Fruit fly (Drosophila melanogaster) whole organism, embryonic: ENCODE results near the gene CG18428.

Experiments
- B-H2 ChIP-seq: fragments of 200-800 bp; sonication (Bioruptor generic); optimal IDR thresholded peaks from 2 replicates; lab custom pipeline; 2018; ENCODE audit warnings: missing biosample characterization, mild to moderate bottlenecking, missing genetic modification characterization
- CG10565 ChIP-seq: fragments of 200-800 bp; sonication (Bioruptor generic); optimal IDR thresholded peaks from 3 replicates; lab custom pipeline; 2016; ENCODE audit warnings: missing biosample characterization, mild to moderate bottlenecking, missing genetic modification characterization
- CG11093 ChIP-seq: fragments of 200-800 bp; sonication (Bioruptor generic); IDR thresholded peaks from 3 replicates; pipeline ENCODE4 v1.3.6; 2022; ENCODE audit warnings: missing biosample characterization, missing genetic modification characterization
- CG11723 ChIP-seq: fragments of 200-800 bp; sonication (Bioruptor generic); optimal IDR thresholded peaks from 2 replicates; lab custom pipeline; 2017; ENCODE audit warnings: missing biosample characterization, mild to moderate bottlenecking, missing genetic modification characterization
- CG13287 ChIP-seq: fragments of 200-800 bp; sonication (Bioruptor generic); IDR thresholded peaks from 2 replicates; pipeline ENCODE4 v1.3.6; 2022; ENCODE audit warnings: missing biosample characterization, missing genetic modification characterization; ENCODE audit not compliant: partially characterized antibody
- CG13775 ChIP-seq: fragments of 200-800 bp; sonication (Bioruptor generic); optimal IDR thresholded peaks from 3 replicates; lab custom pipeline; 2017; ENCODE audit warnings: missing biosample characterization, mild to moderate bottlenecking, missing genetic modification characterization
- CG14014 ChIP-seq: fragments of 200-800 bp; sonication (Bioruptor generic); IDR thresholded peaks from 2 replicates; pipeline ENCODE4 v1.3.6; 2022; ENCODE audit warnings: missing biosample characterization, missing genetic modification characterization
- CG15011 ChIP-seq: fragments of 200-800 bp; sonication (Bioruptor generic); optimal IDR thresholded peaks from 3 replicates; lab custom pipeline; 2018; ENCODE audit warnings: missing biosample characterization, mild to moderate bottlenecking, missing genetic modification characterization
- CG16779 ChIP-seq: fragments of 200-800 bp; sonication (Bioruptor generic); IDR thresholded peaks from 2 replicates; pipeline ENCODE4 v1.3.6; 2022; ENCODE audit warnings: missing biosample characterization, missing genetic modification characterization
- CG17361 ChIP-seq: fragments of 200-800 bp; sonication (Bioruptor generic); IDR thresholded peaks from 3 replicates; pipeline ENCODE4 v1.3.6; 2022; ENCODE audit warnings: missing biosample characterization, missing genetic modification characterization
- CG2116 ChIP-seq: fragments of 200-800 bp; sonication (Bioruptor generic); optimal IDR thresholded peaks from 3 replicates; lab custom pipeline; 2018; ENCODE audit warnings: missing biosample characterization, mild to moderate bottlenecking, missing genetic modification characterization
- CG30431 ChIP-seq: fragments of 200-800 bp; sonication (Bioruptor generic); optimal IDR thresholded peaks from 2 replicates; lab custom pipeline; 2017; ENCODE audit warnings: missing biosample characterization, missing genetic modification characterization
- CG31365 ChIP-seq: fragments of 200-800 bp; sonication (Bioruptor generic); optimal IDR thresholded peaks from 2 replicates; lab custom pipeline; 2018; ENCODE audit warnings: missing biosample characterization, mild to moderate bottlenecking, missing genetic modification characterization
- CG31388 ChIP-seq: fragments of 200-800 bp; sonication (Bioruptor generic); optimal IDR thresholded peaks from 2 replicates; lab custom pipeline; 2016; ENCODE audit warnings: missing biosample characterization, missing genetic modification characterization
- CG3163 ChIP-seq: fragments of 200-800 bp; sonication (Bioruptor generic); optimal IDR thresholded peaks from 3 replicates; lab custom pipeline; 2016; ENCODE audit warnings: missing biosample characterization, missing genetic modification characterization
- CG33557 ChIP-seq: fragments of 200-800 bp; sonication (Bioruptor generic); optimal IDR thresholded peaks from 2 replicates; lab custom pipeline; 2019; ENCODE audit warnings: missing biosample characterization, mild to moderate bottlenecking, missing genetic modification characterization, moderate library complexity
- CG34376 ChIP-seq: fragments of 200-800 bp; sonication (Bioruptor generic); optimal IDR thresholded peaks from 2 replicates; lab custom pipeline; 2018; ENCODE audit warnings: missing biosample characterization, mild to moderate bottlenecking, missing genetic modification characterization
- CG5180 ChIP-seq: fragments of 200-800 bp; sonication (Bioruptor generic); optimal IDR thresholded peaks from 3 replicates; lab custom pipeline; 2017; ENCODE audit warnings: missing biosample characterization, missing genetic modification characterization, mild to moderate bottlenecking, moderate library complexity, missing genetic modification reagents
- CTCF ChIP-seq: fragments of 200-800 bp; sonication (Bioruptor generic); optimal IDR thresholded peaks from 2 replicates; lab custom pipeline; 2017; ENCODE audit warnings: missing biosample characterization, mild to moderate bottlenecking, missing genetic modification characterization, moderate library complexity
- E2f1 ChIP-seq: fragments of 200-800 bp; sonication (Bioruptor generic); IDR thresholded peaks from 2 replicates; pipeline ENCODE4 v1.3.6; 2022; ENCODE audit warnings: missing biosample characterization, missing genetic modification characterization
- GATAe ChIP-seq: fragments of 200-800 bp; sonication (Bioruptor generic); conservative IDR thresholded peaks from 2 replicates; pipeline ENCODE4 v1.3.6; 2022; ENCODE audit warnings: missing biosample characterization, missing genetic modification characterization
- Lhr ChIP-seq: fragments of 200-800 bp; sonication (Bioruptor generic); optimal IDR thresholded peaks from 3 replicates; lab custom pipeline; 2017; ENCODE audit warnings: mild to moderate bottlenecking, missing biosample characterization, missing genetic modification reagents, missing genetic modification characterization
- Mes4 ChIP-seq: fragments of 200-800 bp; sonication (Bioruptor generic); optimal IDR thresholded peaks from 2 replicates; lab custom pipeline; 2016; ENCODE audit warnings: missing biosample characterization, missing genetic modification characterization
- PHDP ChIP-seq: fragments of 200-800 bp; sonication (Bioruptor generic); optimal IDR thresholded peaks from 3 replicates; lab custom pipeline; 2018; ENCODE audit warnings: missing biosample characterization, mild to moderate bottlenecking, missing genetic modification characterization, moderate library complexity
- Rfx ChIP-seq: fragments of 200-800 bp; sonication (Bioruptor generic); IDR thresholded peaks from 2 replicates; pipeline ENCODE4 v1.3.6; 2022; ENCODE audit warnings: missing biosample characterization, missing genetic modification characterization
- Sox100B ChIP-seq: fragments of 200-800 bp; sonication (Bioruptor generic); optimal IDR thresholded peaks from 3 replicates; lab custom pipeline; 2018; ENCODE audit warnings: missing biosample characterization, mild to moderate bottlenecking, missing genetic modification characterization
- ac ChIP-seq: fragments of 200-800 bp; sonication (Bioruptor generic); optimal IDR thresholded peaks from 3 replicates; lab custom pipeline; 2017; ENCODE audit warnings: missing biosample characterization, mild to moderate bottlenecking, missing genetic modification characterization
- az2 ChIP-seq: fragments of 200-800 bp; sonication (Bioruptor generic); optimal IDR thresholded peaks from 3 replicates; lab custom pipeline; 2016; ENCODE audit warnings: missing biosample characterization, missing genetic modification characterization
- bowl ChIP-seq: fragments of 200-800 bp; sonication (Bioruptor generic); IDR thresholded peaks from 2 replicates; pipeline ENCODE4 v1.3.6; 2022; ENCODE audit warnings: missing biosample characterization, missing genetic modification characterization
- cad ChIP-seq: fragments of >200 bp; optimal IDR thresholded peaks from 2 replicates; lab custom pipeline; 2017; ENCODE audit warnings: missing biosample characterization, missing genetic modification characterization
- chn ChIP-seq: fragments of 200-800 bp; sonication (Bioruptor generic); optimal IDR thresholded peaks from 2 replicates; lab custom pipeline; 2016; ENCODE audit warnings: missing biosample characterization, missing genetic modification characterization
- disco-r ChIP-seq: fragments of 200-800 bp; sonication (Bioruptor generic); optimal IDR thresholded peaks from 2 replicates; lab custom pipeline; 2016; ENCODE audit warnings: missing biosample characterization, missing genetic modification characterization
- dm ChIP-seq: fragments of 200-800 bp; sonication (Bioruptor generic); optimal IDR thresholded peaks from 3 replicates; lab custom pipeline; 2016; ENCODE audit warnings: missing biosample characterization, missing genetic modification characterization
- gfzf ChIP-seq: fragments of 200-800 bp; sonication (Bioruptor generic); optimal IDR thresholded peaks from 2 replicates; lab custom pipeline; 2016; ENCODE audit warnings: missing biosample characterization, mild to moderate bottlenecking, missing genetic modification characterization, moderate library complexity
- gro ChIP-seq: fragments of 200-800 bp; sonication (Bioruptor generic); optimal IDR thresholded peaks from 2 replicates; lab custom pipeline; 2016; ENCODE audit warnings: missing biosample characterization, missing genetic modification characterization
- ken ChIP-seq: fragments of 200-800 bp; sonication (Bioruptor generic); IDR thresholded peaks from 3 replicates; pipeline ENCODE4 v1.3.6; 2022; ENCODE audit warnings: missing biosample characterization, missing genetic modification characterization
- kni ChIP-seq: fragments of 200-800 bp; sonication (Bioruptor generic); optimal IDR thresholded peaks from 3 replicates; lab custom pipeline; 2017; ENCODE audit warnings: mild to moderate bottlenecking, missing biosample characterization, missing genetic modification reagents, missing genetic modification characterization
- nau ChIP-seq: fragments of 200-800 bp; sonication (Bioruptor generic); optimal IDR thresholded peaks from 3 replicates; lab custom pipeline; 2017; ENCODE audit warnings: missing biosample characterization, mild to moderate bottlenecking, missing genetic modification characterization, missing genetic modification reagents
- pfk ChIP-seq: fragments of 200-800 bp; sonication (Bioruptor generic); optimal IDR thresholded peaks from 2 replicates; lab custom pipeline; 2018; ENCODE audit warnings: missing biosample characterization, mild to moderate bottlenecking, missing genetic modification characterization, moderate library complexity
- ranshi ChIP-seq: fragments of 200-800 bp; sonication (Bioruptor generic); IDR thresholded peaks from 2 replicates; pipeline ENCODE4 v1.3.6; 2022; ENCODE audit warnings: missing biosample characterization, missing genetic modification characterization
- sens ChIP-seq: fragments of 200-800 bp; sonication (Bioruptor generic); peaks from one replicate; lab custom pipeline; 2016; ENCODE audit warnings: missing biosample characterization, missing genetic modification characterization
- tin ChIP-seq: fragments of 200-800 bp; sonication (Bioruptor generic); optimal IDR thresholded peaks from 3 replicates; lab custom pipeline; 2016; ENCODE audit warnings: missing biosample characterization, missing genetic modification characterization
- tio ChIP-seq: fragments of 200-800 bp; sonication (Bioruptor generic); optimal IDR thresholded peaks from 2 replicates; lab custom pipeline; 2017; ENCODE audit warnings: missing biosample characterization, missing genetic modification characterization, inconsistent platforms
- wdn ChIP-seq: fragments of 200-800 bp; sonication (Bioruptor generic); IDR thresholded peaks from 2 replicates; pipeline ENCODE4 v1.3.6; 2022; ENCODE audit warnings: missing biosample characterization, missing genetic modification characterization

The CG18428 gene

DNA sequence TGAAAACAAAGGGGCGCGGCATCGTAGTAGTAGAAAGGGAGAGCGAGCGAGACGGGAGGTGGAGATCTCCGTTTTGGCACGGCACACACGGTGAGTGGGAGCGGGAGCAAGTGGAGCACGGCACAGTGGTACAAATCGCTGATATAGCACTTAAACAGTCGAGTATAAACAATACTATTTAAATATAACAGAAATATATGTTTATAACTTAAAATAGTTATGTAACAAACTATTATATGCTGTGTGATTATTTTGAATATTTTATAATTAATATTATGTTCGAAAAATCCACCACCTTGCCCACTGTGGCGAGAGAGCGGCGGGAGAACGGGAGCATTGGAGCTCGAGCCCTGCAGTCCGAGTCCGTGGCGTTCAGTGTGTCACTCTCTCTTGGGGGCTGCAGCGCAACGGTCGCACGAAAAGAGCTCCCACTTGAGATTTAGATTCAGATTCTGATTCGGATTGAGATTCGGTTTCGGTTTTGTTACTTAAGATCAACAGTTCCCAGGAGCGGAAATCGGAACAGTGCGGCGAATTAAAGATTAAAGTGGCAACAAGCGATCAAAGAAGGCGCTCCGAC, 32.0 kb downstream of the CG18428 start, which contains the start of gene Kal1 (continued):
- peak; percentile 91 for TF ChIP-seq CG11723 (GFP tag; lab: Kevin White, UChicago)
- no peak for TF ChIP-seq cad (GFP tag; lab: Kevin White, UChicago)
- TF ChIP-seq CG3163 (GFP tag; lab: Kevin White, UChicago) = no peak
- TF ChIP-seq CG2116 (GFP tag; lab: Kevin White, UChicago) = peak; percentile 65
- TF ChIP-seq CG13287 = peak; percentile 23; the same call in 1 of the 2 replicates
- TF ChIP-seq disco-r (GFP tag; lab: Kevin White, UChicago) = no peak
- TF ChIP-seq nau (GFP tag; lab: Kevin White, UChicago) = no peak
- peak; percentile 86 for TF ChIP-seq Lhr (GFP tag; lab: Kevin White, UChicago)
- TF ChIP-seq CG34376 = peak; percentile 6
- TF ChIP-seq CG13775 (GFP tag; lab: Kevin White, UChicago) = peak; percentile 85
- TF ChIP-seq gro = no peak
- TF ChIP-seq CG5180 = peak; percentile 85
- peak; percentile 83; the same call in 1 of the 2 replicates for TF ChIP-seq CG14014
- no peak for TF ChIP-seq B-H2 (GFP tag; lab: Kevin White, UChicago)
- TF ChIP-seq ranshi (GFP tag; lab: Robert Waterston, UW) = peak; percentile 90
- peak; percentile 57 for TF ChIP-seq ac (GFP tag; lab: Kevin White, UChicago)
- TF ChIP-seq chn (GFP tag; lab: Kevin White, UChicago) = peak; percentile 49
- TF ChIP-seq tin = peak; percentile 90
- peak; percentile 96 for TF ChIP-seq PHDP (tag; lab: Kevin White, UChicago)
- TF ChIP-seq pfk (GFP tag; lab: Kevin White, UChicago) = no peak
- TF ChIP-seq E2f1 = peak; percentile 88
- TF ChIP-seq CG10565 (GFP tag; lab: Kevin White, UChicago) = peak; percentile 5
- TF ChIP-seq Mes4 (GFP tag; lab: Kevin White, UChicago) = no peak
- TF ChIP-seq CG11093 = peak; percentile 84
- TF ChIP-seq Rfx (GFP tag; lab: Robert Waterston, UW) = peak; percentile 80
- TF ChIP-seq CG17361 = peak; percentile 90
- TF ChIP-seq CG15011 = peak; percentile 82
- TF ChIP-seq kni (GFP tag; lab: Kevin White, UChicago) = peak; percentile 58
- peak; percentile 80 for TF ChIP-seq tio (GFP tag; lab: Kevin White, UChicago)
- TF ChIP-seq GATAe (GFP tag; lab: Robert Waterston, UW) = 0 out of 2 replicates have a peak, but pooled peaks have one; percentile 20
- TF ChIP-seq dm (GFP tag; lab: Kevin White, UChicago) = no peak
- TF ChIP-seq bowl (GFP tag; lab: Robert Waterston, UW) = peak; percentile 85
- no peak for TF ChIP-seq CG16779 (GFP tag; lab: Robert Waterston, UW)
- TF ChIP-seq CG30431 = peak; percentile 81
- TF ChIP-seq gfzf (GFP tag; lab: Kevin White, UChicago) = no peak
- TF ChIP-seq ken = peak; percentile 90
- TF ChIP-seq CG31388 (GFP tag; lab: Kevin White, UChicago) = peak; percentile 58
- TF ChIP-seq Sox100B (GFP tag; lab: Kevin White, UChicago) = peak; percentile 95
- TF ChIP-seq sens (GFP tag; lab: Kevin White, UChicago) = peak; percentile 96
- peak; percentile 86 for TF ChIP-seq CG33557
- TF ChIP-seq CTCF (GFP tag; lab: Kevin White, UChicago) = peak; percentile 67
- TF ChIP-seq CG31365 (tag; lab: Kevin White, UChicago) = peak; percentile 72
- TF ChIP-seq az2 (GFP tag; lab: Kevin White, UChicago) = peak; percentile 89
- peak; percentile 64; the same call in 1 of the 2 replicates for TF ChIP-seq wdn (GFP tag; lab: Robert Waterston, UW)
